Worm (Caenorhabditis elegans): Measurements from ENCODE around the gene unc-62.

DNA sequence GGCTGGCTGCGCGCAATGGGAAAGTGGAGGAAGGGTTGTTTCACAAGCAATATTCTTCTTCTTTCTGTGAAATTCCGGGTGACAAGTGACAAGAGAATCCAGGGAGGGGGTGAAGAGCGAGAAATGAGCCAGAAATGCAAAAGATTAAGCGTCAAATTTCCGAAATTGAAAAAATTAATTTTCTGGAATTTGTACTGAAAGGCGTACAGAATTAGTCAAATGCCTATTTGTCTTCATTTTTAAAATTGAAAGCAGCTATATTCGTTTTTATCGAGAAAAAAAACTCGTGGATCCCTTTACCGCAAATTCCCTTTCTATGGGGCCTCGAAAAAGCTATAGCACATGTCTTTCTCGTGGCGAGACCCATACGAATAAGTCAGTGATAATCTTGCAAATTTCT, 38.5 kb downstream of the unc-62 start:
- TF ChIP-seq snpc-4 (tag; optimal IDR thresholded peaks at IDR 0.05): no peak
- TF ChIP-seq skn-1 (tag; optimal IDR thresholded peaks at IDR 0.05): no peak
- TF ChIP-seq elt-3 (tag; optimal IDR thresholded peaks at IDR 0.05): no peak
- no peak for TF ChIP-seq lin-13 (GFP tag; optimal IDR thresholded peaks at IDR 0.05)
- TF ChIP-seq lin-14 (GFP tag; optimal IDR thresholded peaks at IDR 0.05): no peak
- no peak for TF ChIP-seq ceh-82 (tag; optimal IDR thresholded peaks at IDR 0.05)
- no peak for TF ChIP-seq pax-3 (tag; optimal IDR thresholded peaks at IDR 0.05)
- no peak for TF ChIP-seq dpl-1 (GFP tag; optimal IDR thresholded peaks at IDR 0.05)
- TF ChIP-seq unc-98 (GFP tag; IDR thresholded peaks at IDR 0.05): no peak
- TF ChIP-seq unc-86 (tag; optimal IDR thresholded peaks at IDR 0.05): no peak
- TF ChIP-seq snu-23 (GFP tag; optimal IDR thresholded peaks at IDR 0.05): no peak
- TF ChIP-seq lin-15B (tag; optimal IDR thresholded peaks at IDR 0.05): no peak
- no peak for TF ChIP-seq C04F5.9 (tag; optimal IDR thresholded peaks at IDR 0.05)
- no peak for TF ChIP-seq jun-1 (tag; optimal IDR thresholded peaks at IDR 0.05)
